Worm (Caenorhabditis elegans): ENCODE data around the gene srbc-79.

DNA sequence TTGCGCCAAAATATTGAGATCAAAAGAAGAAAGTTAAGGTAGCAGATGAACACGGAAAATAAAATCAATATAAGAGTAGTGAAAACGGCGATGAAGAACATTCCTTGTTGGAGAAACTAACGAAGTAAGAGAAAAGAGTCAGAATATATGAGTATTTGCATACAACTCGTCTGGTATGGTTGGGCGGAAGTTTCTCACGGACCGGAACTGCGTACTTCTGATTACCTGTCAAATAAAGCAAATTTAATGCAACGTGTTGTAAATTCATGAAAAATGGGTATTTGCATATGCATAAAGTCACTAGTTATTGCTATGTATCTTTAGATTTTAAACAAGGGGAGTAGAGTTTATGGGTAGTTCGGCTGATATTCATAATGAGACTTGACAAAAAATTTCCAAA, 3.2 kb downstream of the srbc-79 start, which contains the start of gene srbc-78:
- TF ChIP-seq sea-1 (GFP tag; conservative IDR thresholded peaks at IDR 0.05) (no peak), ama-1 (optimal IDR thresholded peaks at IDR 0.05) (no peak), hmbx-1 (tag; optimal IDR thresholded peaks at IDR 0.05) (no peak), pes-1 (GFP tag; IDR thresholded peaks at IDR 0.05) (no peak), flt-1 (GFP tag; IDR thresholded peaks at IDR 0.05) (no peak), ets-7 (tag; optimal IDR thresholded peaks at IDR 0.05) (no peak), ceh-36 (tag; optimal IDR thresholded peaks at IDR 0.05) (no peak), tbx-37 (GFP tag; conservative IDR thresholded peaks at IDR 0.05) (no peak), ceh-13 (GFP tag; optimal IDR thresholded peaks at IDR 0.05) (no peak), hmg-4 (GFP tag; optimal IDR thresholded peaks at IDR 0.05) (no peak), tbx-11 (GFP tag; IDR thresholded peaks at IDR 0.05) (no peak), hnd-1 (tag; optimal IDR thresholded peaks at IDR 0.05) (no peak), tra-4 (tag; optimal IDR thresholded peaks at IDR 0.05) (no peak)

Measured in whole organism, early embryonic.